Worm (Caenorhabditis elegans) whole organism, L3 larva: Measurements from ENCODE around the gene B0222.5.

Source experiments
- ceh-16 ChIP-seq: sonication (generic microtip); optimal IDR thresholded peaks from 2 replicates; lab custom pipeline; 2017; ENCODE audit warnings: missing biosample characterization, missing genetic modification characterization
- ceh-82 ChIP-seq: fragments of 150-350 bp; optimal IDR thresholded peaks from 2 replicates; lab custom pipeline; 2014; ENCODE audit warnings: missing biosample characterization, missing genetic modification characterization
- egl-27 ChIP-seq: sonication (generic microtip); optimal IDR thresholded peaks from 4 replicates; lab custom pipeline; 2017; ENCODE audit warnings: missing biosample characterization, missing genetic modification reagents, missing genetic modification characterization
- elt-2 ChIP-seq: sonication (generic microtip); optimal IDR thresholded peaks from 2 replicates; lab custom pipeline; 2016; ENCODE audit warnings: missing genetic modification reagents, mild to moderate bottlenecking, missing genetic modification characterization, missing compliant biosample characterization
- elt-3 ChIP-seq, 3 experiments: fragments of 150-350 bp in 1 of 3; sonication (generic microtip) in 2 of 3; optimal IDR thresholded peaks; 2 replicates in 2 of 3; 4 replicates in 1 of 3; lab custom pipeline; 2014 to 2017; ENCODE audit warnings: missing biosample characterization in 3 of 3, missing genetic modification characterization in 3 of 3
- lin-15B ChIP-seq: fragments of 150-350 bp; optimal IDR thresholded peaks from 2 replicates; lab custom pipeline; 2014; ENCODE audit warnings: missing biosample characterization, missing genetic modification characterization
- nhr-25 ChIP-seq: sonication (generic microtip); optimal IDR thresholded peaks from 2 replicates; lab custom pipeline; 2017; ENCODE audit warnings: missing biosample characterization, missing genetic modification characterization
- nhr-28 ChIP-seq: fragments of 150-350 bp; optimal IDR thresholded peaks from 2 replicates; lab custom pipeline; 2014; ENCODE audit warnings: missing biosample characterization, missing genetic modification characterization
- pqm-1 ChIP-seq: fragments of 150-350 bp; optimal IDR thresholded peaks from 2 replicates; lab custom pipeline; 2017; ENCODE audit warnings: missing biosample characterization, missing genetic modification characterization, inconsistent platforms
- snpc-4 ChIP-seq: fragments of 150-350 bp; optimal IDR thresholded peaks from 2 replicates; lab custom pipeline; 2014; ENCODE audit warnings: missing biosample characterization, missing genetic modification characterization
- unc-62 ChIP-seq: fragments of 150-350 bp; sonication (generic microtip); optimal IDR thresholded peaks from 4 replicates; lab custom pipeline; 2014; ENCODE audit warnings: missing biosample characterization, missing genetic modification reagents, missing genetic modification characterization
- zag-1 ChIP-seq: fragments of 150-350 bp; optimal IDR thresholded peaks from 2 replicates; lab custom pipeline; 2014; ENCODE audit warnings: missing biosample characterization, missing genetic modification characterization
- ztf-11 ChIP-seq: fragments of 150-350 bp; optimal IDR thresholded peaks from 2 replicates; lab custom pipeline; 2014; ENCODE audit warnings: missing biosample characterization, missing genetic modification characterization

ce11 chrV:9127773-9128172 is 26.9 kb downstream of the B0222.5 start, which contains the start of gene F21C10.3:
- no peak for TF ChIP-seq snpc-4
- no peak for TF ChIP-seq elt-2 (tag; lab: Kevin White, UChicago)
- TF ChIP-seq ztf-11 (tag; lab: Kevin White, UChicago) = no peak
- no peak for TF ChIP-seq lin-15B (tag; lab: Kevin White, UChicago)
- TF ChIP-seq egl-27 = no peak
- no peak for TF ChIP-seq ceh-16
- no peak for TF ChIP-seq ceh-82 (tag; lab: Kevin White, UChicago)
- no peak for TF ChIP-seq zag-1 (tag; lab: Kevin White, UChicago)
- no peak for TF ChIP-seq unc-62 (GFP tag; lab: Kevin White, UChicago)
- TF ChIP-seq elt-3 (tag; optimal IDR thresholded peaks at IDR 0.05; lab: Kevin White, UChicago) = no peak
- no peak for TF ChIP-seq nhr-28
- TF ChIP-seq nhr-25 (tag; lab: Kevin White, UChicago) = no peak
- TF ChIP-seq pqm-1 = no peak
